Fruit fly (Drosophila melanogaster) whole organism, wandering third instar larva: ENCODE results near the gene CG18094.

Experiments
- CG9705 ChIP-seq: fragments of 200-800 bp; sonication (Bioruptor generic); optimal IDR thresholded peaks from 2 replicates; lab custom pipeline; 2018; ENCODE audit warnings: missing biosample characterization, mild to moderate bottlenecking, missing genetic modification characterization
- CrebA ChIP-seq: fragments of 200-800 bp; sonication (Bioruptor generic); optimal IDR thresholded peaks from 2 replicates; lab custom pipeline; 2016; ENCODE audit warnings: missing biosample characterization, mild to moderate bottlenecking, missing genetic modification characterization, borderline replicate concordance
- GATAd ChIP-seq: sonication (Bioruptor generic); optimal IDR thresholded peaks from 2 replicates; lab custom pipeline; 2016; ENCODE audit warnings: missing biosample characterization, missing genetic modification characterization
- HLH106 ChIP-seq: fragments of 200-800 bp; optimal IDR thresholded peaks from 3 replicates; lab custom pipeline; 2019; ENCODE audit warnings: missing biosample characterization, mild to moderate bottlenecking, missing genetic modification characterization, moderate library complexity
- Hr83 ChIP-seq: fragments of 200-300 bp; sonication (Bioruptor generic); optimal IDR thresholded peaks from 2 replicates; lab custom pipeline; 2016; ENCODE audit warnings: missing biosample characterization, mild to moderate bottlenecking, missing genetic modification characterization, moderate library complexity; ENCODE audit not compliant: poor library complexity, severe bottlenecking
- OdsH ChIP-seq: fragments of 200-800 bp; sonication (Bioruptor generic); optimal IDR thresholded peaks from 2 replicates; lab custom pipeline; 2016; ENCODE audit warnings: missing biosample characterization, mild to moderate bottlenecking, missing genetic modification characterization
- br ChIP-seq: fragments of 200-800 bp; sonication (Bioruptor generic); optimal IDR thresholded peaks from 2 replicates; lab custom pipeline; 2016; ENCODE audit warnings: missing biosample characterization, missing genetic modification characterization
- dsf ChIP-seq: sonication (Bioruptor generic); optimal IDR thresholded peaks from 2 replicates; lab custom pipeline; 2016; ENCODE audit warnings: missing biosample characterization, missing genetic modification characterization, borderline replicate concordance
- fru ChIP-seq: fragments of 200-800 bp; sonication (Bioruptor generic); optimal IDR thresholded peaks from 3 replicates; lab custom pipeline; 2016; ENCODE audit warnings: missing biosample characterization, mild to moderate bottlenecking, missing genetic modification characterization
- tai ChIP-seq: sonication (Bioruptor generic); optimal IDR thresholded peaks from 2 replicates; lab custom pipeline; 2016; ENCODE audit warnings: missing biosample characterization, missing genetic modification characterization

CG18094 gene

dm6 chr2L:19540307-19540706, 50.2 kb downstream of the CG18094 start, which contains the start of gene CG13081:
Gene CG13081 (plus strand): TSS chr2L:19540607.
- TF ChIP-seq OdsH (GFP tag; lab: Kevin White, UChicago) (no peak), tai (GFP tag; lab: Kevin White, UChicago) (no peak), CG9705 (GFP tag; lab: Kevin White, UChicago) (no peak), br (GFP tag; lab: Kevin White, UChicago) (no peak), fru (GFP tag; lab: Kevin White, UChicago) (no peak), GATAd (GFP tag; lab: Kevin White, UChicago) (no peak), dsf (no peak), Hr83 (GFP tag; lab: Kevin White, UChicago) (no peak), HLH106 (tag; lab: Kevin White, UChicago) (no peak), CrebA (GFP tag; lab: Kevin White, UChicago) (no peak)
